Worm (Caenorhabditis elegans): ENCODE measurements around the gene otub-4.
A peak's percentile ranks its signal among the peaks of the same experiment; 100 is the strongest.

otub-4 gene

DNA sequence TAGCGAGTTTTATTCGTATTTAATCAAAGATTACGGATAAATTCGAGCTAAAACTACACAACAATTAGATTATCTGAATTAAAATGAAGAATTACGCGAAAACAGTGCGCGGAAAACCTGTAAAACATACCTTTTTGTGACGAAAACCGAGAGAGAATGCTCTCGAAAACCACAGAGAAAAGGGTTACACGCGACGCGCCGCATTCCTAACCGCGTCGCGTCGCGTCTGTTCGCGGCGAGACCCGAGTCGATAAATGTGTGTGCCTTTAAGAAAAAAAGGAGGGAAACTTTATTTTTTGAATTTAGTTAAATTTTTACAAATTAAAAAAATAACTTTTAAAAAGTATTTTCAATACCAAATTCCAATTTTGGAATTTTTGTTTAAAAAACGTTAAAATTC is 39.3 kb downstream of the otub-4 start, which contains the start of gene hrpa-1 (continued):
- peak; percentile 23 for TF ChIP-seq nhr-11 (tag; optimal IDR thresholded peaks at IDR 0.05)
- TF ChIP-seq Y116A8C.19 (tag; optimal IDR thresholded peaks at IDR 0.05; ENCODE audit: borderline replicate concordance) = no peak
- TF ChIP-seq nhr-77 (tag; optimal IDR thresholded peaks at IDR 0.05) = peak; percentile 73
- no peak for TF ChIP-seq nhr-28 (tag; optimal IDR thresholded peaks at IDR 0.05)
- peak in 1 of 2 experiments; percentile 69 for TF ChIP-seq ztf-11 (tag; optimal IDR thresholded peaks at IDR 0.05)
- TF ChIP-seq ceh-8 (GFP tag; optimal IDR thresholded peaks at IDR 0.05) = peak; percentile 20
- TF ChIP-seq nhr-84 (tag; optimal IDR thresholded peaks at IDR 0.05) = no peak
- peak; percentile 75 for TF ChIP-seq jun-1 (tag; optimal IDR thresholded peaks at IDR 0.05)
- TF ChIP-seq hpl-2 (GFP tag; optimal IDR thresholded peaks at IDR 0.05) = no peak
- peak in 1 of 2 experiments; percentile 75 for TF ChIP-seq mdl-1 (tag; optimal IDR thresholded peaks at IDR 0.05)
- peak; percentile 12 for TF ChIP-seq zip-4 (GFP tag; optimal IDR thresholded peaks at IDR 0.05)
- TF ChIP-seq egl-13 (tag; optimal IDR thresholded peaks at IDR 0.05) = peak; percentile 77
- peak; percentile 31 for TF ChIP-seq zag-1 (tag; optimal IDR thresholded peaks at IDR 0.05)
- peak; percentile 48 for TF ChIP-seq fkh-10 (GFP tag; optimal IDR thresholded peaks at IDR 0.05)
- TF ChIP-seq ztf-4 (tag; optimal IDR thresholded peaks at IDR 0.05) = peak; percentile 26
- peak; percentile 54; the same call in 1 of the 2 replicates for TF ChIP-seq ceh-88 (GFP tag; IDR thresholded peaks at IDR 0.05)
- TF ChIP-seq vab-15 (tag; optimal IDR thresholded peaks at IDR 0.05) = no peak
- peak; percentile 83 for TF ChIP-seq dsc-1 (tag; optimal IDR thresholded peaks at IDR 0.05)
- no peak for TF ChIP-seq lir-3 (tag; optimal IDR thresholded peaks at IDR 0.05; ENCODE audit: poor library complexity)
- peak; percentile 86 to 95 (median 87) for TF ChIP-seq ceh-82 (tag; optimal IDR thresholded peaks at IDR 0.05)
- TF ChIP-seq pax-3 (tag; optimal IDR thresholded peaks at IDR 0.05) = peak; percentile 33
- TF ChIP-seq snu-23 (GFP tag; optimal IDR thresholded peaks at IDR 0.05) = peak; percentile 89
- peak; percentile 97 to 99 for TF ChIP-seq efl-1 (optimal IDR thresholded peaks at IDR 0.05)
- peak; percentile 96 to 99 for TF ChIP-seq efl-1 (GFP tag; optimal IDR thresholded peaks at IDR 0.05 in 1 of 2)
- TF ChIP-seq C16A3.4 (tag; optimal IDR thresholded peaks at IDR 0.05) = peak; percentile 88
- no peak for TF ChIP-seq hlh-17 (GFP tag; optimal IDR thresholded peaks at IDR 0.05; ENCODE audit: borderline replicate concordance)
- peak; percentile 88 for TF ChIP-seq tbx-2 (tag; optimal IDR thresholded peaks at IDR 0.05)
- peak; percentile 92 for TF ChIP-seq rnt-1 (tag; optimal IDR thresholded peaks at IDR 0.05)
- peak; percentile 94 for TF ChIP-seq skn-1 (tag; optimal IDR thresholded peaks at IDR 0.05)
- TF ChIP-seq pag-3 (tag; optimal IDR thresholded peaks at IDR 0.05; ENCODE audit: borderline replicate concordance, insufficient read depth) = no peak
- TF ChIP-seq pqm-1 (tag; optimal IDR thresholded peaks at IDR 0.05) = no peak
- no peak for TF ChIP-seq hlh-4 (tag; optimal IDR thresholded peaks at IDR 0.05)
- TF ChIP-seq mab-9 (GFP tag; IDR thresholded peaks at IDR 0.05) = peak; percentile 55; the same call in 1 of the 2 replicates
- peak; percentile 78 for TF ChIP-seq grh-1 (GFP tag; IDR thresholded peaks at IDR 0.05)
- TF ChIP-seq xbp-1 (tag; optimal IDR thresholded peaks at IDR 0.05) = peak; percentile 88
- peak; percentile 96 to 98 (median 97) for TF ChIP-seq dpl-1 (GFP tag; optimal IDR thresholded peaks at IDR 0.05)
- peak; percentile 59 for TF ChIP-seq F16B12.6 (tag; optimal IDR thresholded peaks at IDR 0.05)
- peak; percentile 85 for TF ChIP-seq lin-13 (GFP tag; optimal IDR thresholded peaks at IDR 0.05)

DNA sequence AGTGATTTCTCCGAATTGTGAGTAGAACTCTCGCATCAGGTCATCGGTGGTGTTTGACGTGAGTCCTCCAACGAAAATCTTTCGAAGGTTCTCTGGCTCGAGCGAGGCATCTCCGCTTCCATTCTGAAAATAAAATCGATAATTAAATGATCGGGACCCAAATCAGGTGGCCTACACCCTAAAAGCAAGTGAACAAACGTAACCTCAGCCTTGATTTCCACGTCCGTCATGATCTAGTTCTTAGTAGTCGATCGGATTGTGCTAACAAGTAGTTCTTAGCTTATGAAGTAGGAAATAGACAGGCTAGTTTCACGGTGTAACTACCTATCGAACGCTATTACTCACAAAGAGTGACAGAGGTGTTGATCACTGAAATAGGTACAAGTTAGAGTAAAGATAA is 39.8 kb downstream of the otub-4 start:
- TF ChIP-seq efl-1 (optimal IDR thresholded peaks at IDR 0.05) (no peak), efl-1 (GFP tag; optimal IDR thresholded peaks at IDR 0.05 in 1 of 2) (peak in 1 of 2 experiments; percentile 81), nhr-84 (tag; optimal IDR thresholded peaks at IDR 0.05) (no peak)

DNA sequence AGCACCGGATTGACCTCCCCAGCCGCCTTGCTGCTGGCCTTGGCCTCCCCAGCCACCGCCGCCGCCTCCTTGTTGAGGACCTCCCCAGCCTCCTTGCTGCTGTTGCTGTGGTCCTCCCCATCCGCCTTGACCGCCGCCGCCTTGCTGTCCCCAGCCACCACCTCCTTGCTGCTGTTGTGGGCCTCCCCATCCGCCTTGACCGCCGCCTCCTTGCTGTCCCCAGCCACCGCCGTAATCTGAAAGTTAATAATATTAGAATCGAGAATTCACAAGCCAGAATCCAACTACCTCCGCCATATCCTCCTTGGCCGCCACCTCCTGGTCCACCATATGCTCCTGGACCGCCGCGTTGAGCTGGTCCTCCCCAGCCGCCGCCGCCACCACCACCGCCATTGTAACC is 40.7 kb downstream of the otub-4 start:
- TF ChIP-seq tbx-2 (tag; optimal IDR thresholded peaks at IDR 0.05) = no peak
- TF ChIP-seq sox-4 (tag; optimal IDR thresholded peaks at IDR 0.05) = no peak
- TF ChIP-seq ceh-8 (GFP tag; optimal IDR thresholded peaks at IDR 0.05) = peak; percentile 89
- TF ChIP-seq ceh-90 (tag; optimal IDR thresholded peaks at IDR 0.05) = no peak
- no peak for TF ChIP-seq fkh-8 (tag; optimal IDR thresholded peaks at IDR 0.05)
- no peak for TF ChIP-seq pax-3 (tag; optimal IDR thresholded peaks at IDR 0.05)
- TF ChIP-seq ceh-63 (GFP tag; optimal IDR thresholded peaks at IDR 0.05) = no peak

All from whole organism, L1 larva.